Worm (Caenorhabditis elegans) whole organism, L2 larva: ENCODE results near the gene Y32G9A.12.

Experiments
- ama-1 ChIP-seq: fragments of 150-350 bp; optimal IDR thresholded peaks from 2 replicates; lab custom pipeline; 2018; ENCODE audit warnings: inconsistent platforms
- ceh-82 ChIP-seq: fragments of 150-350 bp; optimal IDR thresholded peaks from 2 replicates; lab custom pipeline; 2014; ENCODE audit warnings: missing biosample characterization, missing genetic modification characterization
- egl-27 ChIP-seq: sonication (generic microtip); optimal IDR thresholded peaks from 3 replicates; lab custom pipeline; 2017; ENCODE audit warnings: missing biosample characterization, missing genetic modification reagents, missing genetic modification characterization
- lin-39 ChIP-seq: fragments of 150-350 bp; optimal IDR thresholded peaks from 2 replicates; lab custom pipeline; 2014; ENCODE audit warnings: missing biosample characterization, missing genetic modification reagents, missing genetic modification characterization
- mab-5 ChIP-seq: fragments of 150-350 bp; optimal IDR thresholded peaks from 2 replicates; lab custom pipeline; 2014; ENCODE audit warnings: missing biosample characterization, missing genetic modification characterization
- mdl-1 ChIP-seq, 2 experiments: fragments of 150-350 bp in 1 of 2; sonication (generic microtip) in 1 of 2; optimal IDR thresholded peaks; 2 replicates each; lab custom pipeline; 2017; ENCODE audit warnings: missing biosample characterization in 2 of 2, missing genetic modification characterization in 2 of 2
- nhr-11 ChIP-seq: fragments of 150-350 bp; optimal IDR thresholded peaks from 2 replicates; lab custom pipeline; 2014; ENCODE audit warnings: missing biosample characterization, missing genetic modification characterization
- nhr-237 ChIP-seq: fragments of 150-350 bp; optimal IDR thresholded peaks from 2 replicates; lab custom pipeline; 2014; ENCODE audit warnings: missing biosample characterization, missing genetic modification characterization
- unc-39 ChIP-seq: fragments of 150-350 bp; optimal IDR thresholded peaks from 2 replicates; lab custom pipeline; 2014; ENCODE audit warnings: missing biosample characterization, missing genetic modification characterization

DNA sequence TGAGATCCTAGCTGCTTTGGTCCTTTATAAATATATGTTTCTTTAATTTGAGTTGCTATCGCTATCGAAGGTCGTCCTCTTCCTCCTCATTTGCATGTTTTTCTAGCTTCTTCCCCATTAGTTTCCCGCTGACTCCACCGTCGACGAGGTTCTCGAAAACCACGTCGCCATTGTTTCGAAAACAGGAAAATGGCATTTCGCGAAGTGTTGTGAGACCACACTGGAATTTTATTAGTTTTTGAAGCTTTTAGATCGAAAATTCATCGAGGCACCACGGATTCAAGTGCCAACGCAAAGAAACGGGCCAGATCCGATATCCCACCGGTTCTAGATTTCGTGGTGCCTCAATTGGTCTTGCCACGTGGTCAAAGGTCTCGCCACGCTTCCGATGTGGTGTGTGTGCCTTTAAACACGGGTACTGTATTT lies 49.5 kb downstream of the Y32G9A.12 start:
- TF ChIP-seq mab-5 (tag; lab: Kevin White, UChicago), result no peak
- TF ChIP-seq nhr-237 (tag; lab: Kevin White, UChicago), result no peak
- TF ChIP-seq lin-39 (tag; lab: Kevin White, UChicago), result no peak
- TF ChIP-seq ama-1 (lab: Kevin White, UChicago), result no peak
- TF ChIP-seq ceh-82, result no peak
- TF ChIP-seq mdl-1 (tag; optimal IDR thresholded peaks at IDR 0.05; lab: Kevin White, UChicago), result no peak
- TF ChIP-seq nhr-11 (tag; lab: Kevin White, UChicago), result no peak
- no peak for TF ChIP-seq unc-39 (tag; lab: Kevin White, UChicago)
- TF ChIP-seq egl-27 (tag; lab: Kevin White, UChicago), result no peak
